Worm (Caenorhabditis elegans): ENCODE results near the gene srab-16.

srab-16 gene

ce11 chrV:773256-773655 is 9.3 kb upstream of the srab-16 start, which contains the start of gene sti-1 (continued):
- TF ChIP-seq elt-3 (tag; optimal IDR thresholded peaks at IDR 0.05) (peak in 2 of 6 experiments; percentile 65 to 90), dsc-1 (tag; optimal IDR thresholded peaks at IDR 0.05) (peak; percentile 92), unc-86 (tag; optimal IDR thresholded peaks at IDR 0.05) (peak; percentile 87), ceh-88 (GFP tag; IDR thresholded peaks at IDR 0.05) (peak; percentile 53; the same call in 1 of the 2 replicates), sup-37 (GFP tag; optimal IDR thresholded peaks at IDR 0.05) (peak; percentile 72), nhr-19 (GFP tag; conservative IDR thresholded peaks at IDR 0.05) (peak; percentile 92), rnt-1 (tag; optimal IDR thresholded peaks at IDR 0.05) (peak; percentile 91), ama-1 (optimal IDR thresholded peaks at IDR 0.05) (peak; percentile 56), nhr-90 (tag; optimal IDR thresholded peaks at IDR 0.05; ENCODE audit: poor library complexity) (peak; percentile 89), fos-1 (tag; optimal IDR thresholded peaks at IDR 0.05) (peak; percentile 76), isw-1 (GFP tag; IDR thresholded peaks at IDR 0.05) (peak; percentile 87), nhr-71 (tag; optimal IDR thresholded peaks at IDR 0.05) (peak; percentile 95), efl-3 (GFP tag; optimal IDR thresholded peaks at IDR 0.05) (no peak), elt-2 (tag; optimal IDR thresholded peaks at IDR 0.05) (peak; percentile 49), egl-13 (tag; optimal IDR thresholded peaks at IDR 0.05) (peak; percentile 89), nhr-12 (tag; optimal IDR thresholded peaks at IDR 0.05) (no peak), fkh-8 (tag; optimal IDR thresholded peaks at IDR 0.05) (peak; percentile 83), nhr-76 (tag; optimal IDR thresholded peaks at IDR 0.05) (no peak), tbx-2 (tag; optimal IDR thresholded peaks at IDR 0.05) (peak; percentile 91), tlp-1 (tag; optimal IDR thresholded peaks at IDR 0.05) (no peak), ztf-11 (tag; optimal IDR thresholded peaks at IDR 0.05) (peak in 1 of 2 experiments; percentile 70), ztf-4 (tag; optimal IDR thresholded peaks at IDR 0.05) (no peak), unc-98 (GFP tag; IDR thresholded peaks at IDR 0.05) (peak; percentile 35; the same call in 1 of the 2 replicates), Y116A8C.19 (tag; optimal IDR thresholded peaks at IDR 0.05; ENCODE audit: borderline replicate concordance) (no peak), fkh-4 (tag; optimal IDR thresholded peaks at IDR 0.05; ENCODE audit: borderline replicate concordance) (no peak), skn-1 (tag; optimal IDR thresholded peaks at IDR 0.05) (peak; percentile 74), swsn-7 (tag; optimal IDR thresholded peaks at IDR 0.05) (peak; percentile 92), snu-23 (GFP tag; optimal IDR thresholded peaks at IDR 0.05) (peak; percentile 97), egl-27 (tag; optimal IDR thresholded peaks at IDR 0.05) (no peak), mef-2 (tag; optimal IDR thresholded peaks at IDR 0.05) (no peak), C34B4.2 (tag; optimal IDR thresholded peaks at IDR 0.05) (no peak)

ce11 chrV:774341-774740 is 8.2 kb upstream of the srab-16 start:
- TF ChIP-seq egl-27 (tag; optimal IDR thresholded peaks at IDR 0.05) (no peak), nhr-84 (tag; optimal IDR thresholded peaks at IDR 0.05) (no peak), unc-62 (GFP tag; optimal IDR thresholded peaks at IDR 0.05) (no peak), hlh-4 (tag; optimal IDR thresholded peaks at IDR 0.05) (no peak)

- TF ChIP-seq swsn-7 (tag; optimal IDR thresholded peaks at IDR 0.05) = peak; percentile 5
- no peak for TF ChIP-seq aha-1 (tag; optimal IDR thresholded peaks at IDR 0.05)
- peak; percentile 24 for TF ChIP-seq snu-23 (GFP tag; optimal IDR thresholded peaks at IDR 0.05)
- peak; percentile 72 for TF ChIP-seq nhr-85 (tag)
- peak; percentile 66 for TF ChIP-seq aly-2 (tag; optimal IDR thresholded peaks at IDR 0.05)
- peak in 2 of 3 experiments; percentile 17 to 61 for TF ChIP-seq dpl-1 (GFP tag; optimal IDR thresholded peaks at IDR 0.05)
- peak; percentile 34 for TF ChIP-seq nhr-71 (tag; optimal IDR thresholded peaks at IDR 0.05)
- TF ChIP-seq lin-35 (GFP tag; optimal IDR thresholded peaks at IDR 0.05) = peak in 1 of 2 experiments; percentile 63
- no peak for TF ChIP-seq hlh-17 (GFP tag; optimal IDR thresholded peaks at IDR 0.05; ENCODE audit: borderline replicate concordance)
- peak; percentile 5 for TF ChIP-seq xbp-1 (tag; optimal IDR thresholded peaks at IDR 0.05)
- no peak for TF ChIP-seq lin-13 (GFP tag; optimal IDR thresholded peaks at IDR 0.05)
- TF ChIP-seq lsy-2 (tag; optimal IDR thresholded peaks at IDR 0.05) = peak in 1 of 2 experiments; percentile 11
- TF ChIP-seq blmp-1 (tag; optimal IDR thresholded peaks at IDR 0.05) = no peak
- TF ChIP-seq mep-1 (tag; optimal IDR thresholded peaks at IDR 0.05) = peak; percentile 27
- TF ChIP-seq efl-1 (optimal IDR thresholded peaks at IDR 0.05) = peak in 1 of 2 experiments; percentile 70
- peak; percentile 61 to 93 for TF ChIP-seq efl-1 (GFP tag; optimal IDR thresholded peaks at IDR 0.05 in 1 of 2)
- no peak for TF ChIP-seq ceh-88 (GFP tag; IDR thresholded peaks at IDR 0.05)
- peak; percentile 79 for TF ChIP-seq ama-1 (optimal IDR thresholded peaks at IDR 0.05)
Observed at ce11 chrV:774875-775359, 7.6 kb upstream of the srab-16 start, which contains the start of gene srbc-58. Gene srbc-58 (plus strand): TSS chrV:774995.
